Fruit fly (Drosophila melanogaster): Measurements from ENCODE around the gene Gapvd1.
A peak's percentile ranks its signal among the peaks of the same experiment; 100 is the strongest.

The Gapvd1 gene

DNA sequence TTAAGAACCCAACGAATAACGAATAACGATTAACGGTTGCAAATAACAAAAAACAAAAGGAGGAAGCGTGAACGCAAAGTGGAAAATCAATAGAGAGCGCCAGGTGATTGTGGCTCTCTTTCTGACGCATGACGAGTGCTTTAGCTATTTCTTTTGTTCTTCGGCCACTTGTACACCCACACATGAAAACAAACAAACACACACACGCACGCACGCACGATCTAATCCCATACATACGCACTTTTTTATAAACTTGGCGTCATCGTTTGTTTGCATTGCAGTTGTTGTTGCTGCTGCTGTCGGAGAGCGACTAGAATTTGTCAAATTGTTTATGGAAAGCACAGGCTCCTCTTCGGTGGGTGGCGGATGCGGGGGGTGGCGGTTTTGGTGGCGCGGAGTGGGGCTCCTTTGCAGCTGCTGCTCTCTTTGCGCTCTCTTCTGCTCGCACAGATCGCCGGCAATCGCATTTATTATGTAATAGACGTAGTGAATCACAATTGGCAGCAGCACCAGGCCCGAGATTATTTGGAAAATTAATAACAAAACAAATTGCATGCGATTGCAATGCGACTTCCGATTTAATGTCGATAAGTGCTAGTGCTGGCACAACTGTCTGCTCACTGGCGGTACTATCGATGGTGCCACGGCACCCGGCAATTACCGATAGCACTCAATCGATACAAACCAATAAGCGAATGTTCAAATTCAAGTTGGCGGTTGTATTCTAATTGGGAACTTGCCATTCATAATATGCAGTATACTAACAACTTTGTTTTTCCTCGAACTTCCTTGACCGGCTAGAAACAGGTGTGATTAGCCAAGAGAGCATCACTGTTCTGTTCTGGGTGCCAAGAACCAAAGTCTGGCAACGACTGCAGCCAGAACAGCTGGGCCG, 14.0 kb downstream of the Gapvd1 start (continued):
- TF ChIP-seq NC2β (GFP tag; optimal IDR thresholded peaks at IDR 0.05) (peak; percentile 9), Ssrp (tag; optimal IDR thresholded peaks at IDR 0.05) (no peak), CG30403 (GFP tag; optimal IDR thresholded peaks at IDR 0.05) (peak; percentile 58), oc (tag; optimal IDR thresholded peaks at IDR 0.05) (peak; percentile 13), Bteb2 (GFP tag; optimal IDR thresholded peaks at IDR 0.05) (no peak), MBD-R2 (GFP tag; IDR thresholded peaks at IDR 0.05) (peak; percentile 59), Pdp1 (GFP tag; optimal IDR thresholded peaks at IDR 0.05) (peak; percentile 58 to 65), CG11456 (GFP tag; IDR thresholded peaks at IDR 0.05) (0 out of 3 replicates have a peak, but pooled peaks have one; percentile 54), corto (GFP tag; optimal IDR thresholded peaks at IDR 0.05) (no peak), vfl (GFP tag; optimal IDR thresholded peaks at IDR 0.05) (peak; percentile 25), chn (GFP tag; optimal IDR thresholded peaks at IDR 0.05) (peak; percentile 71), D (optimal IDR thresholded peaks at IDR 0.05) (peak; percentile 38), D (GFP tag; optimal IDR thresholded peaks at IDR 0.05) (peak; percentile 26), usp (GFP tag; optimal IDR thresholded peaks at IDR 0.05) (no peak), gro (GFP tag; optimal IDR thresholded peaks at IDR 0.05) (peak; percentile 23), unc-4 (GFP tag; IDR thresholded peaks at IDR 0.05; ENCODE audit: partially characterized antibody) (peak; percentile 90), eve (GFP tag; optimal IDR thresholded peaks at IDR 0.05) (no peak), Blimp-1 (GFP tag; optimal IDR thresholded peaks at IDR 0.05) (peak; percentile 17), GATAe (GFP tag; conservative IDR thresholded peaks at IDR 0.05) (no peak), mam (GFP tag; optimal IDR thresholded peaks at IDR 0.05) (peak; percentile 68), CG7839 (tag; optimal IDR thresholded peaks at IDR 0.05) (peak; percentile 23), CG10565 (GFP tag; optimal IDR thresholded peaks at IDR 0.05) (no peak), CG31441 (GFP tag; IDR thresholded peaks at IDR 0.05) (0 out of 2 replicates have a peak, but pooled peaks have one; percentile 10), Sry-δ (GFP tag; optimal IDR thresholded peaks at IDR 0.05) (peak; percentile 97), Hmx (GFP tag; optimal IDR thresholded peaks at IDR 0.05) (no peak), ato (GFP tag; IDR thresholded peaks at IDR 0.05; ENCODE audit: partially characterized antibody) (peak; percentile 61), jing (GFP tag; optimal IDR thresholded peaks at IDR 0.05) (no peak), CG6765 (GFP tag; optimal IDR thresholded peaks at IDR 0.05) (no peak), CG4282 (GFP tag; optimal IDR thresholded peaks at IDR 0.05) (peak; percentile 57), tll (GFP tag; optimal IDR thresholded peaks at IDR 0.05) (no peak), slp2 (GFP tag; optimal IDR thresholded peaks at IDR 0.05) (peak; percentile 31), ssp (GFP tag; IDR thresholded peaks at IDR 0.05) (peak; percentile 35), gfzf (GFP tag; optimal IDR thresholded peaks at IDR 0.05) (peak; percentile 37), NfI (GFP tag; optimal IDR thresholded peaks at IDR 0.05) (peak; percentile 43), HLH4C (GFP tag; IDR thresholded peaks at IDR 0.05; ENCODE audit: partially characterized antibody) (peak; percentile 91), CG3726 (GFP tag; IDR thresholded peaks at IDR 0.05) (no peak), Atf3 (GFP tag; optimal IDR thresholded peaks at IDR 0.05) (peak; percentile 52), CG30020 (tag; optimal IDR thresholded peaks at IDR 0.05) (peak; percentile 58), CG12942 (GFP tag; optimal IDR thresholded peaks at IDR 0.05) (peak; percentile 44), Sin3A (optimal IDR thresholded peaks at IDR 0.05) (peak; percentile 93), CG3407 (GFP tag; optimal IDR thresholded peaks at IDR 0.05) (no peak), CG11247 (GFP tag; IDR thresholded peaks at IDR 0.05) (peak; percentile 51; the same call in 1 of the 2 replicates), pb (GFP tag; optimal IDR thresholded peaks at IDR 0.05) (peak; percentile 33), insv (GFP tag; optimal IDR thresholded peaks at IDR 0.05) (peak; percentile 84 to 98), CG10366 (GFP tag; IDR thresholded peaks at IDR 0.05) (no peak; the same call in 1 of the 2 replicates), tio (GFP tag; optimal IDR thresholded peaks at IDR 0.05) (peak; percentile 4), da (GFP tag; optimal IDR thresholded peaks at IDR 0.05) (peak; percentile 23), fd3F (GFP tag; optimal IDR thresholded peaks at IDR 0.05) (peak; percentile 16), Hmr (GFP tag; optimal IDR thresholded peaks at IDR 0.05) (peak; percentile 55)

All from whole organism, embryonic.